Worm (Caenorhabditis elegans) whole organism, L4 larva: ENCODE results near the gene ppat-1.

Source experiments
- F44E2.7 ChIP-seq: fragments of 200-800 bp; sonication (Bioruptor generic); IDR thresholded peaks from 2 replicates; pipeline ENCODE4 v2.1.2; 2022; ENCODE audit warnings: missing genetic modification characterization, missing compliant biosample characterization
- T26A8.4 ChIP-seq: fragments of 200-800 bp; sonication (Bioruptor generic); IDR thresholded peaks from 2 replicates; pipeline ENCODE4 v1.3.6; 2022; ENCODE audit warnings: missing genetic modification characterization, missing compliant biosample characterization
- Y48G9A.11 ChIP-seq: fragments of 200-800 bp; sonication (Bioruptor generic); IDR thresholded peaks from 2 replicates; pipeline ENCODE4 v1.3.6; 2022; ENCODE audit warnings: missing genetic modification reagents, missing genetic modification characterization, missing compliant biosample characterization
- ZK546.5 ChIP-seq, 2 experiments: sonication (generic microtip); optimal IDR thresholded peaks; 2 replicates each; lab custom pipeline; 2017; ENCODE audit warnings: missing biosample characterization in 2 of 2, missing genetic modification characterization in 2 of 2
- aha-1 ChIP-seq: fragments of 150-350 bp; peaks from one replicate; lab custom pipeline; 2014; ENCODE audit warnings: missing biosample characterization, missing genetic modification characterization
- aly-2 ChIP-seq: sonication (generic microtip); optimal IDR thresholded peaks from 2 replicates; lab custom pipeline; 2018; ENCODE audit warnings: missing biosample characterization, missing genetic modification characterization
- arid-1 ChIP-seq: fragments of 200-800 bp; sonication (Bioruptor generic); conservative IDR thresholded peaks from 2 replicates; pipeline ENCODE4 v1.3.6; 2022; ENCODE audit warnings: missing genetic modification reagents, missing genetic modification characterization, missing compliant biosample characterization
- ceh-20 ChIP-seq: fragments of 200-800 bp; sonication (Bioruptor generic); IDR thresholded peaks from 2 replicates; pipeline ENCODE4 v1.3.6; 2022; ENCODE audit warnings: missing genetic modification reagents, missing genetic modification characterization, missing compliant biosample characterization
- ceh-44 ChIP-seq: fragments of 200-800 bp; sonication (Bioruptor generic); IDR thresholded peaks from 2 replicates; pipeline ENCODE4 v1.3.6; 2022; ENCODE audit warnings: missing genetic modification reagents, missing genetic modification characterization, missing compliant biosample characterization
- ces-1 ChIP-seq: fragments of 150-350 bp; sonication (generic microtip); optimal IDR thresholded peaks from 4 replicates; lab custom pipeline; 2014; ENCODE audit warnings: missing biosample characterization, missing genetic modification reagents, missing genetic modification characterization
- cey-2 ChIP-seq: sonication (generic microtip); optimal IDR thresholded peaks from 3 replicates; lab custom pipeline; 2017; ENCODE audit warnings: missing genetic modification characterization, mild to moderate bottlenecking, missing compliant biosample characterization, antibody characterized with exemption, borderline replicate concordance; ENCODE audit not compliant: insufficient read depth
- daf-12 ChIP-seq: fragments of 150-350 bp; optimal IDR thresholded peaks from 2 replicates; lab custom pipeline; 2014; ENCODE audit warnings: missing biosample characterization, missing genetic modification reagents, missing genetic modification characterization
- daf-19 ChIP-seq: fragments of 200-800 bp; sonication (Bioruptor generic); conservative IDR thresholded peaks from 2 replicates; pipeline ENCODE4 v1.3.6; 2022; ENCODE audit warnings: missing genetic modification characterization, missing compliant biosample characterization
- daf-8 ChIP-seq: fragments of 200-800 bp; sonication (Bioruptor generic); IDR thresholded peaks from 2 replicates; pipeline ENCODE4 v1.3.6; 2022; ENCODE audit warnings: missing genetic modification characterization, missing compliant biosample characterization
- egl-43 ChIP-seq: fragments of 200-800 bp; sonication (Bioruptor generic); IDR thresholded peaks from 2 replicates; pipeline ENCODE4 v1.3.6; 2022; ENCODE audit warnings: missing genetic modification reagents, missing genetic modification characterization, missing compliant biosample characterization
- lim-7 ChIP-seq: fragments of 200-800 bp; sonication (Bioruptor generic); IDR thresholded peaks from 2 replicates; pipeline ENCODE4 v1.3.6; 2022; ENCODE audit warnings: missing genetic modification characterization, missing compliant biosample characterization
- lin-15B ChIP-seq: fragments of 150-350 bp; sonication (generic microtip); optimal IDR thresholded peaks from 3 replicates; lab custom pipeline; 2014; ENCODE audit warnings: missing biosample characterization, missing genetic modification characterization
- lsy-2 ChIP-seq, 2 experiments: fragments of 150-350 bp in 1 of 2; sonication (generic microtip) in 1 of 2; optimal IDR thresholded peaks; 2 replicates each; lab custom pipeline; 2014 to 2017; ENCODE audit warnings: missing biosample characterization in 2 of 2, missing genetic modification characterization in 2 of 2
- nhr-102 ChIP-seq: sonication (generic microtip); optimal IDR thresholded peaks from 2 replicates; lab custom pipeline; 2016; ENCODE audit warnings: mild to moderate bottlenecking, missing genetic modification characterization, moderate library complexity, missing compliant biosample characterization
- nhr-11 ChIP-seq: fragments of 150-350 bp; optimal IDR thresholded peaks from 2 replicates; lab custom pipeline; 2014; ENCODE audit warnings: missing biosample characterization, missing genetic modification characterization
- nhr-237 ChIP-seq: sonication (generic microtip); optimal IDR thresholded peaks from 2 replicates; lab custom pipeline; 2017; ENCODE audit warnings: missing biosample characterization, missing genetic modification characterization
- nhr-25 ChIP-seq: sonication (generic microtip); optimal IDR thresholded peaks from 2 replicates; lab custom pipeline; 2017; ENCODE audit warnings: missing genetic modification characterization, mild to moderate bottlenecking, missing compliant biosample characterization, antibody characterized with exemption, moderate library complexity, borderline replicate concordance; ENCODE audit not compliant: insufficient read depth
- nhr-28 ChIP-seq: fragments of 150-350 bp; optimal IDR thresholded peaks from 2 replicates; lab custom pipeline; 2014; ENCODE audit warnings: missing biosample characterization, missing genetic modification characterization
- nhr-76 ChIP-seq: fragments of 150-350 bp; optimal IDR thresholded peaks from 2 replicates; lab custom pipeline; 2014; ENCODE audit warnings: missing biosample characterization, missing genetic modification characterization
- nhr-77 ChIP-seq: fragments of 150-350 bp; optimal IDR thresholded peaks from 2 replicates; lab custom pipeline; 2014; ENCODE audit warnings: missing biosample characterization, missing genetic modification characterization
- pha-4 ChIP-seq, 2 experiments: fragments of 150-350 bp in 1 of 2; fragments of 200-800 bp in 1 of 2; sonication (Bioruptor generic) in 1 of 2; IDR thresholded peaks in 1 of 2; optimal IDR thresholded peaks in 1 of 2; 2 replicates each; pipeline versions ENCODE4 v1.3.6 to Lab custom; 2014 to 2022; ENCODE audit warnings: missing genetic modification characterization in 2 of 2, missing genetic modification reagents in 2 of 2, missing biosample characterization in 1 of 2, missing compliant biosample characterization in 1 of 2
- pqm-1 ChIP-seq: sonication (generic microtip); optimal IDR thresholded peaks from 2 replicates; lab custom pipeline; 2017; ENCODE audit warnings: missing biosample characterization, missing genetic modification characterization
- rbr-2 ChIP-seq: sonication (generic microtip); optimal IDR thresholded peaks from 2 replicates; lab custom pipeline; 2016; ENCODE audit warnings: missing genotype, missing genetic modification characterization, missing compliant biosample characterization
- saeg-2 ChIP-seq: fragments of 200-800 bp; sonication (Bioruptor generic); IDR thresholded peaks from 2 replicates; pipeline ENCODE4 v1.3.6; 2022; ENCODE audit warnings: missing genetic modification reagents, missing genetic modification characterization, missing compliant biosample characterization
- spr-1 ChIP-seq: sonication (generic microtip); optimal IDR thresholded peaks from 2 replicates; lab custom pipeline; 2016; ENCODE audit warnings: mild to moderate bottlenecking, missing genetic modification characterization, missing compliant biosample characterization
- tag-97 ChIP-seq: fragments of 200-800 bp; sonication (Bioruptor generic); IDR thresholded peaks from 2 replicates; pipeline ENCODE4 v1.3.6; 2022; ENCODE audit warnings: missing genetic modification characterization, missing compliant biosample characterization
- unc-62 ChIP-seq, 3 experiments: fragments of 150-350 bp in 1 of 3; sonication (generic microtip); optimal IDR thresholded peaks in 2 of 3; peaks in 1 of 3; 1 replicate in 1 of 3; 2 replicates in 2 of 3; lab custom pipeline; 2014 to 2017; ENCODE audit warnings: missing biosample characterization in 3 of 3, missing genetic modification characterization in 3 of 3, missing genetic modification reagents in 3 of 3, missing genotype in 1 of 3
- zfp-2 ChIP-seq: sonication (generic microtip); optimal IDR thresholded peaks from 2 replicates; lab custom pipeline; 2016; ENCODE audit warnings: mild to moderate bottlenecking, missing genetic modification characterization, missing compliant biosample characterization
- ztf-7 ChIP-seq: fragments of 150-350 bp; optimal IDR thresholded peaks from 2 replicates; lab custom pipeline; 2014; ENCODE audit warnings: missing biosample characterization, missing genetic modification characterization

ppat-1 gene

ce11 chrIII:4671491-4671890 lies 17.6 kb upstream of the ppat-1 start, which contains the start of gene T23F11.11:
T23F11.11 (minus strand) TSS chrIII:4671591.
- TF ChIP-seq pqm-1 (tag; lab: Kevin White, UChicago) (peak; percentile 5), nhr-76 (tag; lab: Kevin White, UChicago) (no peak), T26A8.4 (GFP tag; lab: Robert Waterston, UW) (no peak), ceh-20 (GFP tag; lab: Robert Waterston, UW) (no peak), tag-97 (GFP tag; lab: Robert Waterston, UW) (no peak)

ce11 chrIII:4671949-4672348 lies 17.1 kb upstream of the ppat-1 start, which contains the start of gene srg-13:
srg-13 (plus strand) TSS chrIII:4672249.
- TF ChIP-seq daf-12 (tag; lab: Kevin White, UChicago) (no peak), nhr-237 (tag; lab: Kevin White, UChicago) (no peak), spr-1 (tag; lab: Kevin White, UChicago) (no peak), nhr-102 (no peak), cey-2 (tag; lab: Kevin White, UChicago) (no peak), ceh-44 (GFP tag; lab: Robert Waterston, UW) (no peak), aly-2 (tag; lab: Kevin White, UChicago) (no peak), daf-19 (GFP tag; lab: Robert Waterston, UW) (no peak), ztf-7 (tag; lab: Kevin White, UChicago) (no peak), ZK546.5 (tag; optimal IDR thresholded peaks at IDR 0.05; lab: Kevin White, UChicago) (no peak), nhr-28 (tag; lab: Kevin White, UChicago) (no peak), pha-4 (GFP tag; IDR thresholded peaks at IDR 0.05; lab: Robert Waterston, UW) (no peak), pha-4 (tag; optimal IDR thresholded peaks at IDR 0.05; lab: Kevin White, UChicago) (no peak), ces-1 (GFP tag; lab: Kevin White, UChicago) (no peak), lim-7 (GFP tag; lab: Robert Waterston, UW) (no peak), egl-43 (GFP tag; lab: Robert Waterston, UW) (no peak)

- TF ChIP-seq lin-15B (tag; lab: Kevin White, UChicago) (no peak), zfp-2 (tag; lab: Kevin White, UChicago) (no peak), lsy-2 (tag; optimal IDR thresholded peaks at IDR 0.05; lab: Kevin White, UChicago) (no peak), lim-7 (GFP tag; lab: Robert Waterston, UW) (no peak), rbr-2 (tag; lab: Kevin White, UChicago) (no peak), arid-1 (no peak), nhr-77 (no peak), nhr-25 (tag; lab: Kevin White, UChicago) (no peak), F44E2.7 (GFP tag; lab: Robert Waterston, UW) (no peak), saeg-2 (GFP tag; lab: Robert Waterston, UW) (no peak), Y48G9A.11 (GFP tag; lab: Robert Waterston, UW) (no peak), unc-62 (GFP tag; optimal IDR thresholded peaks at IDR 0.05 in 1 of 2; lab: Kevin White, UChicago) (no peak), unc-62 (tag; optimal IDR thresholded peaks at IDR 0.05; lab: Kevin White, UChicago) (no peak), daf-8 (GFP tag; lab: Robert Waterston, UW) (no peak)
- TF ChIP-seq, all 104 proteins: peak for 0
Measured at ce11 chrIII:4677466-4677865, 11.6 kb upstream of the ppat-1 start, which contains the start of gene srg-10. srg-10 (plus strand) TSS chrIII:4677766.

- TF ChIP-seq nhr-11 (tag; lab: Kevin White, UChicago) (no peak), unc-62 (GFP tag; optimal IDR thresholded peaks at IDR 0.05 in 1 of 2; lab: Kevin White, UChicago) (no peak), unc-62 (tag; optimal IDR thresholded peaks at IDR 0.05; lab: Kevin White, UChicago) (no peak), aha-1 (tag; lab: Kevin White, UChicago) (peak; percentile 97)
Measured at ce11 chrIII:4679963-4680484, 9.1 kb upstream of the ppat-1 start, which contains the start of gene srg-11. srg-11 (plus strand) TSS chrIII:4680013.
